ENCODE assay signal across 4 fruit fly cellular contexts in the genomic region with DNA sequence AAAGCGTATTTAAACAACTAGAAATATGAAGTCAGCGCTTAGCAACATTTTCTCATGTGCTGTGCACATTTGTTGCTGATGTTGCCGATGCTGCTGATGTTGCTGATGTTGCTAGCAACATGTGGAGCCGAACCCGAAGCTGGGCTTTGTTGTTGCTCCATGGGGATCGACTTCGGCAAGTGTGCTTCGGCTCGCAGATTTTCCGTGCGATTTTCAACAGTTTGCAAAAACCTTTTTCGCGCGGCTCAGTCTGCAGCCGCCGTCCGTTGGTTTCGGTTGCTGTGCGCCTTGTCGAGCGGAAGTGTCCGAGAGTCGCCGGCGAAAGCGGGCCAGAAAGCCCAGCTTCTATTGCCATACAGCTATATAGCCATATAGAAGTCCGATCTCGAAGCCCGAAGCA.
TF ChIP-seq lines count a peak whose summit lies in the region.

No protein-coding gene starts in this region.

- TF ChIP-seq CTCF in whole organism, embryonic (GFP tag; optimal IDR thresholded peaks at IDR 0.05; lab: Kevin White, UChicago): no peak

TF ChIP-seq in whole organism, adult, 20 proteins besides CTCF, POLR2A, EP300 and RAD21:
- TF ChIP-seq ovo (GFP tag; optimal IDR thresholded peaks at IDR 0.05; lab: Kevin White, UChicago): no peak
- no peak for TF ChIP-seq cic (GFP tag; optimal IDR thresholded peaks at IDR 0.05; lab: Kevin White, UChicago)
- TF ChIP-seq Hr96 (GFP tag; optimal IDR thresholded peaks at IDR 0.05; lab: Kevin White, UChicago): no peak
- no peak for TF ChIP-seq CG11617 (GFP tag; optimal IDR thresholded peaks at IDR 0.05; lab: Kevin White, UChicago)
- peak; percentile 40 for TF ChIP-seq tj (GFP tag; optimal IDR thresholded peaks at IDR 0.05; lab: Kevin White, UChicago)
- TF ChIP-seq CG5204 (GFP tag; optimal IDR thresholded peaks at IDR 0.05; lab: Kevin White, UChicago): no peak

TF ChIP-seq in whole organism, embryonic, 481 proteins besides CTCF, POLR2A, EP300 and RAD21 (continues in another document):
- TF ChIP-seq dimm (GFP tag; IDR thresholded peaks at IDR 0.05; lab: Robert Waterston, UW): no peak
- peak; percentile 54 for TF ChIP-seq CG13894 (tag; optimal IDR thresholded peaks at IDR 0.05; lab: Kevin White, UChicago)
- TF ChIP-seq CG10431 (GFP tag; optimal IDR thresholded peaks at IDR 0.05; lab: Kevin White, UChicago): no peak
- no peak for TF ChIP-seq B-H2 (GFP tag; optimal IDR thresholded peaks at IDR 0.05; lab: Kevin White, UChicago)
- no peak for TF ChIP-seq wek (GFP tag; optimal IDR thresholded peaks at IDR 0.05; lab: Kevin White, UChicago)
- TF ChIP-seq CG7786 (GFP tag; optimal IDR thresholded peaks at IDR 0.05; lab: Kevin White, UChicago): no peak
- TF ChIP-seq chm (GFP tag; IDR thresholded peaks at IDR 0.05; lab: Robert Waterston, UW): no peak
- TF ChIP-seq CG32767 (GFP tag; IDR thresholded peaks at IDR 0.05; lab: Robert Waterston, UW): no peak
- TF ChIP-seq Sox100B (GFP tag; optimal IDR thresholded peaks at IDR 0.05; lab: Kevin White, UChicago): no peak
- no peak for TF ChIP-seq hb (GFP tag; IDR thresholded peaks at IDR 0.05; lab: Robert Waterston, UW; ENCODE audit: partially characterized antibody)
- no peak for TF ChIP-seq zen2 (GFP tag; IDR thresholded peaks at IDR 0.05; lab: Robert Waterston, UW; ENCODE audit: partially characterized antibody)
- no peak for TF ChIP-seq trem (tag; optimal IDR thresholded peaks at IDR 0.05; lab: Kevin White, UChicago)
- no peak for TF ChIP-seq CG4707 (GFP tag; optimal IDR thresholded peaks at IDR 0.05; lab: Kevin White, UChicago)
- TF ChIP-seq rib (GFP tag; IDR thresholded peaks at IDR 0.05; lab: Robert Waterston, UW): peak; percentile 41; the same call in 1 of the 2 replicates
- no peak for TF ChIP-seq nmo (GFP tag; optimal IDR thresholded peaks at IDR 0.05; lab: Kevin White, UChicago)
- no peak for TF ChIP-seq Xbp1 (GFP tag; optimal IDR thresholded peaks at IDR 0.05; lab: Kevin White, UChicago)
- 0 out of 3 replicates have a peak, but pooled peaks have one; percentile 23 for TF ChIP-seq zfh1 (GFP tag; IDR thresholded peaks at IDR 0.05; lab: Robert Waterston, UW)
- TF ChIP-seq Nf-YB (GFP tag; optimal IDR thresholded peaks at IDR 0.05; lab: Kevin White, UChicago): no peak
- TF ChIP-seq CrebB (tag; optimal IDR thresholded peaks at IDR 0.05; lab: Kevin White, UChicago): no peak
- no peak for TF ChIP-seq ab (GFP tag; optimal IDR thresholded peaks at IDR 0.05; lab: Kevin White, UChicago)
- no peak for TF ChIP-seq tgo (GFP tag; IDR thresholded peaks at IDR 0.05; lab: Robert Waterston, UW)
- no peak for TF ChIP-seq CG5953 (GFP tag; IDR thresholded peaks at IDR 0.05; lab: Robert Waterston, UW)
- TF ChIP-seq crol (GFP tag; IDR thresholded peaks at IDR 0.05; lab: Robert Waterston, UW): no peak
- TF ChIP-seq CG18262 (tag; optimal IDR thresholded peaks at IDR 0.05; lab: Kevin White, UChicago): no peak
- peak; percentile 97 for TF ChIP-seq CG11504 (tag; optimal IDR thresholded peaks at IDR 0.05; lab: Kevin White, UChicago)
- TF ChIP-seq sens-2 (GFP tag; IDR thresholded peaks at IDR 0.05; lab: Robert Waterston, UW): no peak
- TF ChIP-seq slbo (GFP tag; IDR thresholded peaks at IDR 0.05; lab: Robert Waterston, UW): 0 out of 2 replicates have a peak, but pooled peaks have one; percentile 14

TF ChIP-seq in whole organism, prepupa, 60 proteins besides CTCF, POLR2A, EP300 and RAD21 (continues in another document):
- peak; percentile 11 for TF ChIP-seq Eip75B (GFP tag; optimal IDR thresholded peaks at IDR 0.05; lab: Kevin White, UChicago)
- no peak for TF ChIP-seq Eip93F (GFP tag; optimal IDR thresholded peaks at IDR 0.05; lab: Kevin White, UChicago)
- TF ChIP-seq CG11294 (GFP tag; IDR thresholded peaks at IDR 0.05; lab: Robert Waterston, UW): no peak
- TF ChIP-seq CG6808 (GFP tag; optimal IDR thresholded peaks at IDR 0.05; lab: Kevin White, UChicago): no peak
- no peak for TF ChIP-seq esn (GFP tag; optimal IDR thresholded peaks at IDR 0.05; lab: Kevin White, UChicago)
- TF ChIP-seq acj6 (GFP tag; optimal IDR thresholded peaks at IDR 0.05; lab: Kevin White, UChicago): no peak
- peak; percentile 20 for TF ChIP-seq svp (GFP tag; lab: Kevin White, UChicago)
- peak; percentile 44; the same call in 2 of the 3 replicates for TF ChIP-seq CG6163 (GFP tag; IDR thresholded peaks at IDR 0.05; lab: Robert Waterston, UW)
- TF ChIP-seq CG6276 (GFP tag; optimal IDR thresholded peaks at IDR 0.05; lab: Kevin White, UChicago): no peak
- TF ChIP-seq achi (GFP tag; optimal IDR thresholded peaks at IDR 0.05; lab: Kevin White, UChicago): no peak
- no peak for TF ChIP-seq CG11902 (GFP tag; optimal IDR thresholded peaks at IDR 0.05; lab: Kevin White, UChicago)
- peak; percentile 34; the same call in 1 of the 3 replicates for TF ChIP-seq eg (GFP tag; IDR thresholded peaks at IDR 0.05; lab: Robert Waterston, UW)
- no peak for TF ChIP-seq Sox15 (GFP tag; optimal IDR thresholded peaks at IDR 0.05; lab: Kevin White, UChicago)
- no peak for TF ChIP-seq CG8119 (GFP tag; IDR thresholded peaks at IDR 0.05; lab: Robert Waterston, UW)
- peak; percentile 49 for TF ChIP-seq Eip78C (GFP tag; lab: Kevin White, UChicago)
- no peak for TF ChIP-seq lz (GFP tag; optimal IDR thresholded peaks at IDR 0.05; lab: Kevin White, UChicago)
- TF ChIP-seq Met (GFP tag; optimal IDR thresholded peaks at IDR 0.05; lab: Kevin White, UChicago): no peak
- no peak for TF ChIP-seq Hr39 (GFP tag; optimal IDR thresholded peaks at IDR 0.05; lab: Kevin White, UChicago)
- no peak for TF ChIP-seq CG10631 (GFP tag; optimal IDR thresholded peaks at IDR 0.05; lab: Kevin White, UChicago)
- TF ChIP-seq CG1621 (tag; optimal IDR thresholded peaks at IDR 0.05; lab: Kevin White, UChicago): peak; percentile 46
- TF ChIP-seq net (GFP tag; optimal IDR thresholded peaks at IDR 0.05; lab: Kevin White, UChicago): no peak
- TF ChIP-seq topi (GFP tag; optimal IDR thresholded peaks at IDR 0.05; lab: Kevin White, UChicago): no peak
- no peak for TF ChIP-seq Gug (GFP tag; IDR thresholded peaks at IDR 0.05; lab: Robert Waterston, UW)
- no peak for TF ChIP-seq salr (GFP tag; optimal IDR thresholded peaks at IDR 0.05; lab: Kevin White, UChicago)
- TF ChIP-seq CG3919 (GFP tag; optimal IDR thresholded peaks at IDR 0.05; lab: Kevin White, UChicago): no peak
- no peak for TF ChIP-seq CG32006 (GFP tag; optimal IDR thresholded peaks at IDR 0.05; lab: Kevin White, UChicago)
- TF ChIP-seq Ets21C (GFP tag; optimal IDR thresholded peaks at IDR 0.05; lab: Kevin White, UChicago): no peak
- TF ChIP-seq fkh (GFP tag; optimal IDR thresholded peaks at IDR 0.05; lab: Kevin White, UChicago): no peak
- no peak for TF ChIP-seq dsx (GFP tag; optimal IDR thresholded peaks at IDR 0.05; lab: Kevin White, UChicago; ENCODE audit: poor library complexity, severe bottlenecking)
- no peak for TF ChIP-seq CG10669 (GFP tag; optimal IDR thresholded peaks at IDR 0.05; lab: Kevin White, UChicago)

TF ChIP-seq in whole organism, pupa, 21 proteins besides CTCF, POLR2A, EP300 and RAD21:
- TF ChIP-seq Pif1A (GFP tag; optimal IDR thresholded peaks at IDR 0.05; lab: Kevin White, UChicago) (no peak), CG15710 (tag; optimal IDR thresholded peaks at IDR 0.05; lab: Kevin White, UChicago) (no peak), Ets98B (GFP tag; IDR thresholded peaks at IDR 0.05; lab: Robert Waterston, UW) (peak; percentile 28), CG13204 (GFP tag; optimal IDR thresholded peaks at IDR 0.05; lab: Kevin White, UChicago) (peak; percentile 59), gl (tag; optimal IDR thresholded peaks at IDR 0.05; lab: Kevin White, UChicago) (no peak), CG8301 (tag; optimal IDR thresholded peaks at IDR 0.05; lab: Kevin White, UChicago) (no peak), CG32121 (GFP tag; IDR thresholded peaks at IDR 0.05; lab: Robert Waterston, UW) (no peak), Snoo (tag; optimal IDR thresholded peaks at IDR 0.05; lab: Kevin White, UChicago) (no peak), CG10348 (GFP tag; IDR thresholded peaks at IDR 0.05; lab: Robert Waterston, UW) (no peak), rn (GFP tag; IDR thresholded peaks at IDR 0.05; lab: Robert Waterston, UW) (no peak), CG4496 (GFP tag; IDR thresholded peaks at IDR 0.05; lab: Robert Waterston, UW) (peak; percentile 89), D1 (tag; optimal IDR thresholded peaks at IDR 0.05; lab: Kevin White, UChicago) (no peak), CG17806 (tag; optimal IDR thresholded peaks at IDR 0.05; lab: Kevin White, UChicago) (no peak), CG8159 (tag; optimal IDR thresholded peaks at IDR 0.05; lab: Kevin White, UChicago) (no peak), fd96Ca (GFP tag; IDR thresholded peaks at IDR 0.05; lab: Robert Waterston, UW) (peak; percentile 49; the same call in 1 of the 3 replicates), EcR (GFP tag; optimal IDR thresholded peaks at IDR 0.05; lab: Kevin White, UChicago) (peak; percentile 26)
